Worm (Caenorhabditis elegans): ENCODE data around the gene M02G9.4.

DNA sequence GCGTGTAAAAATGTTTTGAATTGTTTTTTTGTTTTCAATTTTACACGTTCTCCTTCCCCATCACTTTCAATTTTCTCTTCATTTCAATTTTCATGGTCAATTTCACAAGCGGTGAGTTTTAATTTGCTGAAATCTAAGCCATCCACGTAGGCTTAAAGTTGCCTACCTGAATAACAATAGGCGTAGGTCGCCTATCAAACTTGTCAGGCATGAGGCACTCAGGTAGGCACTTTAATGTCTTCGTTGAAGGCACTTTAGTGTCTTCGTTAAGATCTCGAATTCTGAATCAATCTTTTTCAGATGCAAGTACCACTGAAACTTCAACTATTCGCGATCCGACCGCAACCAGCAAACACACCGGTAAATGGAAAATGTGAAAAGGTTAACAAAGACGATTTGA is 7.8 kb upstream of the M02G9.4 start, which contains the start of gene ZK970.8:
- TF ChIP-seq ztf-11 (tag; optimal IDR thresholded peaks at IDR 0.05) (no peak), fkh-2 (tag; optimal IDR thresholded peaks at IDR 0.05) (no peak), lsy-12 (tag; optimal IDR thresholded peaks at IDR 0.05) (no peak), elt-3 (tag; optimal IDR thresholded peaks at IDR 0.05) (no peak), fos-1 (tag; optimal IDR thresholded peaks at IDR 0.05) (no peak), snpc-4 (tag; optimal IDR thresholded peaks at IDR 0.05) (no peak), nhr-12 (tag; optimal IDR thresholded peaks at IDR 0.05) (no peak), daf-12 (tag; optimal IDR thresholded peaks at IDR 0.05) (no peak)
